Fruit fly (Drosophila melanogaster) whole organism, adult: ENCODE measurements around the gene PPYR1.

Experiments
- CG11617 ChIP-seq: fragments of 200-800 bp; sonication (Bioruptor generic); optimal IDR thresholded peaks from 2 replicates; lab custom pipeline; 2017; ENCODE audit warnings: mild to moderate bottlenecking, missing biosample characterization, missing genetic modification reagents, missing genetic modification characterization
- CG12768 ChIP-seq: fragments of 200-800 bp; sonication (Bioruptor generic); optimal IDR thresholded peaks from 2 replicates; lab custom pipeline; 2017; ENCODE audit warnings: missing biosample characterization, missing genetic modification characterization, mild to moderate bottlenecking, moderate library complexity, missing genetic modification reagents
- CG14711 ChIP-seq: fragments of 200-800 bp; sonication (Bioruptor generic); optimal IDR thresholded peaks from 2 replicates; lab custom pipeline; 2018; ENCODE audit warnings: missing biosample characterization, mild to moderate bottlenecking, missing genetic modification characterization, moderate library complexity
- CG1620 ChIP-seq: fragments of 200-800 bp; sonication (Bioruptor generic); optimal IDR thresholded peaks from 2 replicates; lab custom pipeline; 2016; ENCODE audit warnings: missing biosample characterization, missing genetic modification characterization
- CG33017 ChIP-seq: fragments of 200-800 bp; sonication (Bioruptor generic); optimal IDR thresholded peaks from 2 replicates; lab custom pipeline; 2018; ENCODE audit warnings: missing biosample characterization, mild to moderate bottlenecking, missing genetic modification characterization, moderate library complexity
- CG5204 ChIP-seq: fragments of 200-800 bp; sonication (Bioruptor generic); optimal IDR thresholded peaks from 2 replicates; lab custom pipeline; 2016; ENCODE audit warnings: missing biosample characterization, missing genetic modification characterization
- CG7045 ChIP-seq: fragments of 200-800 bp; sonication (Bioruptor generic); optimal IDR thresholded peaks from 2 replicates; lab custom pipeline; 2017; ENCODE audit warnings: missing biosample characterization, mild to moderate bottlenecking, missing genetic modification characterization
- CG7101 ChIP-seq: fragments of 200-800 bp; sonication (Bioruptor generic); optimal IDR thresholded peaks from 2 replicates; lab custom pipeline; 2018; ENCODE audit warnings: missing biosample characterization, mild to moderate bottlenecking, missing genetic modification characterization, moderate library complexity
- Clk ChIP-seq: fragments of 200-800 bp; sonication (Bioruptor generic); optimal IDR thresholded peaks from 2 replicates; lab custom pipeline; 2017; ENCODE audit warnings: missing biosample characterization, missing genetic modification characterization
- Crg-1 ChIP-seq: fragments of 200-800 bp; sonication (Bioruptor generic); optimal IDR thresholded peaks from 2 replicates; lab custom pipeline; 2016; ENCODE audit warnings: missing biosample characterization, missing genetic modification characterization
- Hr96 ChIP-seq: fragments of 200-800 bp; sonication (Bioruptor generic); optimal IDR thresholded peaks from 2 replicates; lab custom pipeline; 2016; ENCODE audit warnings: missing biosample characterization, missing genetic modification characterization
- Mnt ChIP-seq: fragments of 200-800 bp; sonication (Bioruptor generic); optimal IDR thresholded peaks from 2 replicates; lab custom pipeline; 2016; ENCODE audit warnings: missing biosample characterization, mild to moderate bottlenecking, missing genetic modification characterization
- bab1 ChIP-seq: fragments of 200-800 bp; sonication (Bioruptor generic); optimal IDR thresholded peaks from 3 replicates; lab custom pipeline; 2019; ENCODE audit warnings: missing biosample characterization, mild to moderate bottlenecking, missing genetic modification characterization, moderate library complexity
- cic ChIP-seq: fragments of 200-800 bp; sonication (Bioruptor generic); optimal IDR thresholded peaks from 2 replicates; lab custom pipeline; 2017; ENCODE audit warnings: missing biosample characterization, mild to moderate bottlenecking, missing genetic modification characterization, moderate library complexity
- cnc ChIP-seq, 2 experiments: fragments of >200 bp; optimal IDR thresholded peaks; 2 replicates each; lab custom pipeline; 2017
- kay ChIP-seq: fragments of 200-800 bp; sonication (Bioruptor generic); peaks from one replicate; lab custom pipeline; 2016; ENCODE audit warnings: missing biosample characterization, missing genetic modification characterization, borderline replicate concordance
- ovo ChIP-seq: fragments of 200-800 bp; sonication (Bioruptor generic); optimal IDR thresholded peaks from 2 replicates; lab custom pipeline; 2016; ENCODE audit warnings: missing biosample characterization, missing genetic modification characterization
- pad ChIP-seq: fragments of 200-800 bp; sonication (Bioruptor generic); optimal IDR thresholded peaks from 3 replicates; lab custom pipeline; 2017; ENCODE audit warnings: missing biosample characterization, missing genetic modification characterization, mild to moderate bottlenecking, moderate library complexity, missing genetic modification reagents
- tj ChIP-seq: fragments of 200-800 bp; sonication (Bioruptor generic); optimal IDR thresholded peaks from 3 replicates; lab custom pipeline; 2017; ENCODE audit warnings: missing biosample characterization, mild to moderate bottlenecking, missing genetic modification characterization, moderate library complexity
- toe ChIP-seq: fragments of 200-800 bp; sonication (Bioruptor generic); optimal IDR thresholded peaks from 2 replicates; lab custom pipeline; 2016; ENCODE audit warnings: missing biosample characterization, missing genetic modification characterization

PPYR1 gene

DNA sequence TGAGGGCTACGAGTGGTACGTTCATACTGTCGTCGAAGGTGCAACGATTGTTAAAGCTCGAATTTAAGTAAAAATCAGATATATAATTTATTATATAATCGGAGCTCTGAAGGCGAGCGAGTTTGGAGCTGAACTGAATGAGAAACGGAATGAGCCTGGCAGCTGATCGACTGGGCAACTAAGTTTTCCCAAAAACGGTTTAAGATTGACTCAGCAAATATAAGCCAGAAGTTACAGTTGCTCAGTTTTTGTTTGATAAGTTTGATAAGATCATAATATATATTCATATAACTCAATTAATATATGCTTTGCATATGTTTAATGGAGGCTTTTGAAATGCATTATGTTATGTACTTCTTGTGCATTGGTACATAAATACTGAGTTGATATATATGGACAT, at the start of gene PPYR1:
PPYR1 (minus strand) TSS at position 101 of the 400 bp plus-strand sequence.
- TF ChIP-seq cnc (optimal IDR thresholded peaks at IDR 0.05; lab: Kevin White, UChicago) (no peak), Clk (no peak), CG12768 (GFP tag; lab: Kevin White, UChicago) (no peak), CG7045 (GFP tag; lab: Kevin White, UChicago) (no peak), toe (GFP tag; lab: Kevin White, UChicago) (no peak), Mnt (no peak), pad (GFP tag; lab: Kevin White, UChicago) (no peak), CG33017 (tag; lab: Kevin White, UChicago) (no peak), tj (GFP tag; lab: Kevin White, UChicago) (no peak), CG1620 (GFP tag; lab: Kevin White, UChicago) (no peak)

DNA sequence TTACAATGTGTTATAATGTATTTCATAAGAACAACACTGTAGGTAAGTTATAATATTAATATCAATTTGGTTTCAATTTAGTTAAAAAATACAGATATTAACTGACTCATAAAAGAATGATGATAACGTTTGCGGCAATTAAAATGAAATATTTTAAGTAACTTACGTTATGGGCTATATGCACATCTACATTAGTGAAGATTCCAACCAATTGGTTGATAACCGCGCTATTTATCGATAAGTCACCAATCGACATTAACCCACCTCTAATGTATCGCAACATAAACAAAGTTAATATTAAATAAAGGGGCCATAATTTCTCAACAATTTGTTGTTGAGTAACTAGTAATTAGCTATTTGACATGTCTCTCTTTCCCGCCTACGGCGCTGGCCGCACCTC, 48.1 kb upstream of the PPYR1 start, which contains the start of gene CG5877:
CG5877 (plus strand) TSS at position 238 of the 400 bp plus-strand sequence.
- TF ChIP-seq ovo: no peak
- TF ChIP-seq Mnt: no peak
- TF ChIP-seq CG33017 (tag; lab: Kevin White, UChicago): no peak
- TF ChIP-seq CG5204 (GFP tag; lab: Kevin White, UChicago): no peak
- TF ChIP-seq toe (GFP tag; lab: Kevin White, UChicago): no peak
- no peak for TF ChIP-seq bab1
- TF ChIP-seq cic (GFP tag; lab: Kevin White, UChicago): no peak
- TF ChIP-seq Clk: no peak
- TF ChIP-seq Hr96 (GFP tag; lab: Kevin White, UChicago): no peak
- no peak for TF ChIP-seq kay
- no peak for TF ChIP-seq Crg-1 (GFP tag; lab: Kevin White, UChicago)
- TF ChIP-seq CG7101 (tag; lab: Kevin White, UChicago): no peak
- TF ChIP-seq tj (GFP tag; lab: Kevin White, UChicago): no peak

DNA sequence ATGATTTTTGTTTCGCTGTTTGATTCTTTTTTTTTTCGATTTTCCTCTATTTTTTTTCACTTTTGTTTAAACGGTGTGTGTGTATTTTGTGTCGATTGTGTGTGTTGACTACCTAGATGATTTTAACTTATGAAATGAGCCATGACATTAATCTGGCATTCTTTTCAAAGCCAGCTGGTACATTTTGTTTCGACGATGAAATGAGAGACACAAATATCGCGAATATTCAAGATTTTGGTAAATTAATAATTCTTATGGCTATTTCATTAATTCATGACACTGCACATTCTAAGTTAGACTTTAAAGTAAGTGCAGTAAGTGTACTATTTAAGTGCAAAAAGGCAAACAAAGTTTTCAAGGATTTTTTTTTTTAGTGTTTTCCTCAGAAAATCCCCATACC, 27.6 kb upstream of the PPYR1 start, which contains the start of gene CG9106:
CG9106 (minus strand) TSS at position 101 of the 400 bp plus-strand sequence.
- TF ChIP-seq CG14711 (tag; lab: Kevin White, UChicago): no peak
- TF ChIP-seq Clk: no peak
- TF ChIP-seq Mnt: no peak
- TF ChIP-seq CG7101 (tag; lab: Kevin White, UChicago): no peak
- TF ChIP-seq Crg-1 (GFP tag; lab: Kevin White, UChicago): no peak
- no peak for TF ChIP-seq cic (GFP tag; lab: Kevin White, UChicago)
- TF ChIP-seq CG33017 (tag; lab: Kevin White, UChicago): no peak
- TF ChIP-seq Hr96 (GFP tag; lab: Kevin White, UChicago): no peak
- TF ChIP-seq cnc (optimal IDR thresholded peaks at IDR 0.05; lab: Kevin White, UChicago): no peak
- TF ChIP-seq CG7045 (GFP tag; lab: Kevin White, UChicago): no peak
- no peak for TF ChIP-seq toe (GFP tag; lab: Kevin White, UChicago)

DNA sequence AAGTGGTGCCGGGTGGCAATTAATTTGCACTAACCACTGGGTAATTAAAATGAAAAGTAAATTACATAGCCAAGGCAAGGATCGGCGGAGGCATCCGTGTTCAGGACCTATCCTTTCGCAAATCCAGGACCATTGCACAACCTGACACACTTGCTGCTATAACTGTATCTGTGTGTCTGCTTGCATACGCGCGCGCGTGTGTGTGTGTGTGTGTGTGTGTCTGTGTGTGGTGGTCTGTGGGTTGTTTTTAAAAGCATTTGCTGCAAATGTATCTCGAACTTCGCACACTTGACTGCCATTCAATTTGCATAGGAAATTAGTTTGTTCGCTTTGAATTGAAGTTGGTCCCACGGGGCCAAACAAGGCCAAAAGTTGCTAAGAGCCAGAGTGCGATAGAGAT, 14.6 kb upstream of the PPYR1 start:
- TF ChIP-seq CG7045 (GFP tag; lab: Kevin White, UChicago) (no peak), toe (GFP tag; lab: Kevin White, UChicago) (no peak), Clk (no peak), cic (GFP tag; lab: Kevin White, UChicago) (no peak), Mnt (no peak), ovo (no peak), CG7101 (tag; lab: Kevin White, UChicago) (no peak), tj (GFP tag; lab: Kevin White, UChicago) (no peak), CG1620 (GFP tag; lab: Kevin White, UChicago) (no peak), Hr96 (GFP tag; lab: Kevin White, UChicago) (no peak), CG33017 (tag; lab: Kevin White, UChicago) (no peak), kay (no peak), Crg-1 (GFP tag; lab: Kevin White, UChicago) (no peak), cnc (optimal IDR thresholded peaks at IDR 0.05; lab: Kevin White, UChicago) (no peak), bab1 (no peak), CG14711 (tag; lab: Kevin White, UChicago) (no peak), CG5204 (GFP tag; lab: Kevin White, UChicago) (no peak), pad (GFP tag; lab: Kevin White, UChicago) (no peak)

DNA sequence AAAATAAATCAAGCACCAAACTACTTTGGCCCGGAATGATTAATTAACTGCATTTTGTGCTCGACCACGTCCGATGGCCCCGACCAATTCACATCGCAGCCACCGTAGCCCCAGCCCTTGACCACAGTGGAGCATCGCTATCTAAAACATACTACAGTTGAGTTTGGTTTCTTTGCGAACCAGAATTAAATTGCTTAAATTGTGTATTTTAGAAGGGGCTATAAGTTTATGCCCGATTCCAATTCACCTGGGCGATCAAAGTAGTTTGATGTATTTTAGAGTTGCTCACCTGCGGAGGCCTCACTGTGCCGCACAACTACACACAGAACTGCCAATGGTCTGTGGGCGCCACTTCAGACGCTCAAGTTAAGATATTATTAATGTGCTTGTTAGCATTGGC, 9.5 kb downstream of the PPYR1 start:
- TF ChIP-seq CG33017 (tag; lab: Kevin White, UChicago) (no peak), CG14711 (tag; lab: Kevin White, UChicago) (no peak), CG5204 (GFP tag; lab: Kevin White, UChicago) (no peak), Mnt (no peak), Hr96 (GFP tag; lab: Kevin White, UChicago) (no peak), CG7045 (GFP tag; lab: Kevin White, UChicago) (no peak), pad (GFP tag; lab: Kevin White, UChicago) (no peak), ovo (no peak), bab1 (no peak), toe (GFP tag; lab: Kevin White, UChicago) (no peak), CG7101 (tag; lab: Kevin White, UChicago) (no peak), kay (no peak), tj (GFP tag; lab: Kevin White, UChicago) (no peak), cic (GFP tag; lab: Kevin White, UChicago) (no peak), CG1620 (GFP tag; lab: Kevin White, UChicago) (no peak), Clk (no peak), CG12768 (GFP tag; lab: Kevin White, UChicago) (no peak), cnc (optimal IDR thresholded peaks at IDR 0.05; lab: Kevin White, UChicago) (no peak)

DNA sequence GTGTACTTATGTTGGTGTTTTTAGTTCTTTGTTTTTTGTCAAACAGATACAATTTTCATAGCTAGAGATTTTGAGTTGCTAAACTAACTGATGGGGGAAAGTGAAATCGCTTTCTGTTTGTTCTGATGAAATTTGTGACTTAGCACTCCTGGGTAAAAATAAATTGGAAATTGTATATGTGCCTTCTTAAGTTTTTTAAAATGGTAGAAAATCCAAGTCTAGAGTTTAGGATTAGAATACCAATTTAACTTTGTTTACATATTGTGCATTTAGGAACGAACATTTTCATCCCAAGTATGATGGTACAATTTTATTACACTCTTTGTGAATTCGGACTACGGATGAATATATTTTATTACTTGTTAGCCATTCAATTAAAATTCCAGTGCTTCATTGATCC, 14.9 kb downstream of the PPYR1 start, which contains the start of gene CG9101:
CG9101 (minus strand) TSS at position 101 of the 400 bp plus-strand sequence.
- TF ChIP-seq ovo (no peak), CG7045 (GFP tag; lab: Kevin White, UChicago) (no peak), kay (no peak)

DNA sequence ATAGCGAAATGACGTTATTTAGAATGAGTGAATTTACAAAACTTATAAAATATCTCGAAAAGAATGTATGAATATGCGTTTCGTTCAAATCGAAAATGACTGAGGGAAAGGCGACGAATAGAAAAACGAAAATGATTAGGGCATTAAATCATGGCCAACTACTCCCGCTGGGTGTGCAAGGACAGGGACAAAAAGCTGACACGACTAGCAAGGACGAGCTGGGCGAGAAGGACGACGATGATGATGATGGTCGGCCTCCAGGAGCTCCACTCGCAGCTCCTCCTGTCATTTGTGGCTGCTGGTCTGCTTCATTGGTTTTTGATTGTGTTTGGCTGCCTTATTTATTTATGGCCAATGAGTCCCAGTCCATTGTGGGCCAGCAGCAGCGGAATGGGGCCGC, 21.2 kb downstream of the PPYR1 start, which contains the start of gene CG43076:
CG43076 (minus strand) TSS at position 101 of the 400 bp plus-strand sequence.
- TF ChIP-seq toe (GFP tag; lab: Kevin White, UChicago) (no peak), CG14711 (tag; lab: Kevin White, UChicago) (no peak), pad (GFP tag; lab: Kevin White, UChicago) (no peak), tj (GFP tag; lab: Kevin White, UChicago) (no peak), cic (GFP tag; lab: Kevin White, UChicago) (no peak), Crg-1 (GFP tag; lab: Kevin White, UChicago) (no peak), CG7045 (GFP tag; lab: Kevin White, UChicago) (no peak), CG1620 (GFP tag; lab: Kevin White, UChicago) (no peak), Mnt (no peak), CG33017 (tag; lab: Kevin White, UChicago) (no peak), Clk (no peak), cnc (optimal IDR thresholded peaks at IDR 0.05; lab: Kevin White, UChicago) (no peak), ovo (no peak), CG12768 (GFP tag; lab: Kevin White, UChicago) (no peak), CG11617 (GFP tag; lab: Kevin White, UChicago) (no peak)
